Worm (Caenorhabditis elegans) whole organism, L2 larva: ENCODE measurements around the gene egl-38.
A peak's percentile ranks its signal among the peaks of the same experiment; 100 is the strongest.

Experiments used
- C34F6.9 ChIP-seq: fragments of 150-350 bp; optimal IDR thresholded peaks from 2 replicates; lab custom pipeline; 2014; ENCODE audit warnings: missing biosample characterization, missing genetic modification characterization
- F13H6.1 ChIP-seq: sonication (generic microtip); optimal IDR thresholded peaks from 2 replicates; lab custom pipeline; 2016; ENCODE audit warnings: missing genetic modification characterization, missing compliant biosample characterization
- R02D3.7 ChIP-seq: fragments of 150-350 bp; optimal IDR thresholded peaks from 2 replicates; lab custom pipeline; 2014; ENCODE audit warnings: missing biosample characterization, missing genetic modification characterization
- Y55F3AM.14 ChIP-seq: fragments of 200-800 bp; sonication (Bioruptor generic); optimal IDR thresholded peaks from 2 replicates; lab custom pipeline; 2018; ENCODE audit warnings: mild to moderate bottlenecking, missing genetic modification characterization, missing compliant biosample characterization
- ZK546.5 ChIP-seq: sonication (generic microtip); optimal IDR thresholded peaks from 2 replicates; lab custom pipeline; 2017; ENCODE audit warnings: missing biosample characterization, missing genetic modification characterization
- aly-2 ChIP-seq: fragments of 150-350 bp; optimal IDR thresholded peaks from 2 replicates; lab custom pipeline; 2014; ENCODE audit warnings: missing biosample characterization, missing genetic modification characterization
- ama-1 ChIP-seq: fragments of 150-350 bp; optimal IDR thresholded peaks from 2 replicates; lab custom pipeline; 2018; ENCODE audit warnings: inconsistent platforms
- blmp-1 ChIP-seq: sonication (generic microtip); optimal IDR thresholded peaks from 2 replicates; lab custom pipeline; 2017; ENCODE audit warnings: missing genetic modification characterization, mild to moderate bottlenecking, missing compliant biosample characterization, antibody characterized with exemption, moderate library complexity; ENCODE audit not compliant: insufficient read depth
- ceh-16 ChIP-seq: fragments of 150-350 bp; optimal IDR thresholded peaks from 2 replicates; lab custom pipeline; 2014; ENCODE audit warnings: missing biosample characterization, missing genetic modification characterization
- ceh-82 ChIP-seq: fragments of 150-350 bp; optimal IDR thresholded peaks from 2 replicates; lab custom pipeline; 2014; ENCODE audit warnings: missing biosample characterization, missing genetic modification characterization
- egl-27 ChIP-seq: sonication (generic microtip); optimal IDR thresholded peaks from 3 replicates; lab custom pipeline; 2017; ENCODE audit warnings: missing biosample characterization, missing genetic modification reagents, missing genetic modification characterization
- fos-1 ChIP-seq: fragments of 150-350 bp; optimal IDR thresholded peaks from 2 replicates; lab custom pipeline; 2014; ENCODE audit warnings: missing biosample characterization, missing genetic modification characterization
- gmeb-1 ChIP-seq: fragments of 150-350 bp; optimal IDR thresholded peaks from 2 replicates; lab custom pipeline; 2014; ENCODE audit warnings: missing biosample characterization, missing genetic modification characterization
- lin-11 ChIP-seq: fragments of 150-350 bp; sonication (generic microtip); optimal IDR thresholded peaks from 2 replicates; lab custom pipeline; 2014; ENCODE audit warnings: missing biosample characterization, missing genetic modification characterization, inconsistent platforms, mixed read lengths
- lin-13 ChIP-seq: fragments of 150-350 bp; optimal IDR thresholded peaks from 2 replicates; lab custom pipeline; 2014; ENCODE audit warnings: missing biosample characterization, missing genetic modification reagents, missing genetic modification characterization
- lin-39 ChIP-seq: fragments of 150-350 bp; optimal IDR thresholded peaks from 2 replicates; lab custom pipeline; 2014; ENCODE audit warnings: missing biosample characterization, missing genetic modification reagents, missing genetic modification characterization
- lsy-2 ChIP-seq, 2 experiments: fragments of 150-350 bp in 1 of 2; sonication (generic microtip) in 1 of 2; optimal IDR thresholded peaks; 2 replicates each; lab custom pipeline; 2014 to 2017; ENCODE audit warnings: missing biosample characterization in 2 of 2, missing genetic modification characterization in 2 of 2
- mab-5 ChIP-seq: fragments of 150-350 bp; optimal IDR thresholded peaks from 2 replicates; lab custom pipeline; 2014; ENCODE audit warnings: missing biosample characterization, missing genetic modification characterization
- mbf-1 ChIP-seq: sonication (generic microtip); optimal IDR thresholded peaks from 2 replicates; lab custom pipeline; 2017; ENCODE audit warnings: missing biosample characterization, missing genetic modification characterization
- mdl-1 ChIP-seq, 2 experiments: fragments of 150-350 bp in 1 of 2; sonication (generic microtip) in 1 of 2; optimal IDR thresholded peaks; 2 replicates each; lab custom pipeline; 2017; ENCODE audit warnings: missing biosample characterization in 2 of 2, missing genetic modification characterization in 2 of 2
- nhr-10 ChIP-seq: sonication (generic microtip); optimal IDR thresholded peaks from 2 replicates; lab custom pipeline; 2017; ENCODE audit warnings: missing biosample characterization, missing genetic modification characterization
- nhr-12 ChIP-seq: fragments of 150-350 bp; optimal IDR thresholded peaks from 2 replicates; lab custom pipeline; 2014; ENCODE audit warnings: missing biosample characterization, missing genetic modification characterization
- nhr-129 ChIP-seq: fragments of 150-350 bp; optimal IDR thresholded peaks from 2 replicates; lab custom pipeline; 2014; ENCODE audit warnings: missing biosample characterization, missing genetic modification characterization
- nhr-21 ChIP-seq: fragments of 150-350 bp; optimal IDR thresholded peaks from 2 replicates; lab custom pipeline; 2014; ENCODE audit warnings: missing biosample characterization, missing genetic modification characterization
- nhr-23 ChIP-seq: fragments of 150-350 bp; optimal IDR thresholded peaks from 2 replicates; lab custom pipeline; 2014; ENCODE audit warnings: missing biosample characterization, missing genetic modification reagents, missing genetic modification characterization
- nhr-25 ChIP-seq: fragments of 150-350 bp; sonication (generic microtip); optimal IDR thresholded peaks from 3 replicates; lab custom pipeline; 2014; ENCODE audit warnings: missing biosample characterization, missing genetic modification characterization
- peb-1 ChIP-seq: fragments of 150-350 bp; optimal IDR thresholded peaks from 2 replicates; lab custom pipeline; 2014; ENCODE audit warnings: missing biosample characterization, missing genetic modification characterization
- sem-4 ChIP-seq: fragments of 150-350 bp; optimal IDR thresholded peaks from 2 replicates; lab custom pipeline; 2014; ENCODE audit warnings: missing biosample characterization, missing genetic modification reagents, missing genetic modification characterization
- skn-1 ChIP-seq: sonication (generic microtip); optimal IDR thresholded peaks from 2 replicates; lab custom pipeline; 2017; ENCODE audit warnings: missing biosample characterization, missing genetic modification characterization
- snpc-4 ChIP-seq: fragments of 150-350 bp; optimal IDR thresholded peaks from 2 replicates; lab custom pipeline; 2014; ENCODE audit warnings: missing biosample characterization, missing genetic modification characterization
- unc-39 ChIP-seq: fragments of 150-350 bp; optimal IDR thresholded peaks from 2 replicates; lab custom pipeline; 2014; ENCODE audit warnings: missing biosample characterization, missing genetic modification characterization
- unc-55 ChIP-seq: fragments of 150-350 bp; sonication (generic microtip); optimal IDR thresholded peaks from 3 replicates; lab custom pipeline; 2014; ENCODE audit warnings: missing biosample characterization, missing genetic modification reagents, missing genetic modification characterization
- zag-1 ChIP-seq: fragments of 150-350 bp; optimal IDR thresholded peaks from 2 replicates; lab custom pipeline; 2014; ENCODE audit warnings: missing biosample characterization, missing genetic modification characterization
- ztf-1 ChIP-seq: fragments of 200-800 bp; sonication (Bioruptor generic); conservative IDR thresholded peaks from 2 replicates; pipeline ENCODE4 v1.3.6; 2022; ENCODE audit warnings: missing genetic modification characterization, missing compliant biosample characterization
- ztf-11 ChIP-seq: sonication (generic microtip); optimal IDR thresholded peaks from 2 replicates; lab custom pipeline; 2017; ENCODE audit warnings: missing biosample characterization, missing genetic modification characterization
- ztf-4 ChIP-seq: fragments of 150-350 bp; optimal IDR thresholded peaks from 2 replicates; lab custom pipeline; 2014; ENCODE audit warnings: missing biosample characterization, missing genetic modification characterization

egl-38 gene

DNA sequence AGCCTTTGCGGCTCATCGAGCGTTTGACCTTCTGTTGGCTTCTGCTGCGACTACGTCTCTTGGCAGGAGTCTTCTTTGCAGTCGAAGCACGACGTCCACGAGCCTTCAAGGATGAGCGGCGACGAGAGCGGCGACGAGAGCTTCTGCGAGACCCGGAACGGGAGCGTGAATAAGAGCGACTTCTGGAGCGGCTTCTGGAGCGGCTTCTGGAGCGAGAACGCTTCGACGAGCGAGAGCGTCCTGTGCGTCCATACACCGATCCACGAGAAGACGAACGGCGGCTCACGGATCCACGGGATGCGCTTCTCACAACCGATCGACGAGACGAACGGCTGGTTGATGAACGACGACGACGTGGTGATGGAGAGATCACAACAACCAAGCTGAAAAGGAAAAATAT, 553 bp upstream of the egl-38 start:
- TF ChIP-seq blmp-1 (tag; lab: Kevin White, UChicago) (no peak), ZK546.5 (tag; lab: Kevin White, UChicago) (no peak), sem-4 (no peak), unc-55 (GFP tag; lab: Kevin White, UChicago) (no peak), mab-5 (no peak), F13H6.1 (tag; lab: Kevin White, UChicago) (no peak), nhr-25 (tag; lab: Kevin White, UChicago) (no peak), gmeb-1 (tag; lab: Kevin White, UChicago) (no peak), nhr-12 (no peak), nhr-129 (tag; lab: Kevin White, UChicago) (no peak), Y55F3AM.14 (no peak), unc-39 (no peak), nhr-23 (tag; lab: Kevin White, UChicago) (no peak), lsy-2 (tag; optimal IDR thresholded peaks at IDR 0.05; lab: Kevin White, UChicago) (no peak), lin-11 (tag; lab: Kevin White, UChicago) (no peak), egl-27 (tag; lab: Kevin White, UChicago) (no peak), ceh-16 (tag; lab: Kevin White, UChicago) (no peak), ceh-82 (tag; lab: Kevin White, UChicago) (no peak), lin-39 (tag; lab: Kevin White, UChicago) (no peak)

DNA sequence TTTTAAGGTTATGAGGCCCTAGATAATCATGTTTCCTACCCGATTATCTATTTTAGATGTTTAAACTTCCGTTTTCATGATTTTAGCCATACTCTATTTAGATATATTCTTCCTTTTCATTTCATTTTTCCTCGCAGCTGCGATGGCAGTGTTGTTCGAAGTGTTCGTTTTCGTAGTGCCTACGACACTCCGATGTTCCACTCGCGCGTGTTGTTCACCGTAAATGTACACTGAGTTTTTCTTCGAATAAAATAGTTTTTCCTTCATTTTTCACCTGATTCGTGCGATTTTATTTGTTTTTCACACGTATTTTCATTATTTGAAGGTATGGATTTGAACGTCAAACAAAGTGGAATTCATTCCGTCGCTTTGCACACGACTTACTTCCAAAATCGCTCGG, 13.4 kb downstream of the egl-38 start, which contains the start of gene dis-3:
TSS of gene dis-3 (plus strand) at position 322 of the 400 bp plus-strand sequence.
- TF ChIP-seq skn-1 (tag; lab: Kevin White, UChicago) (no peak), R02D3.7 (peak; percentile 55)

DNA sequence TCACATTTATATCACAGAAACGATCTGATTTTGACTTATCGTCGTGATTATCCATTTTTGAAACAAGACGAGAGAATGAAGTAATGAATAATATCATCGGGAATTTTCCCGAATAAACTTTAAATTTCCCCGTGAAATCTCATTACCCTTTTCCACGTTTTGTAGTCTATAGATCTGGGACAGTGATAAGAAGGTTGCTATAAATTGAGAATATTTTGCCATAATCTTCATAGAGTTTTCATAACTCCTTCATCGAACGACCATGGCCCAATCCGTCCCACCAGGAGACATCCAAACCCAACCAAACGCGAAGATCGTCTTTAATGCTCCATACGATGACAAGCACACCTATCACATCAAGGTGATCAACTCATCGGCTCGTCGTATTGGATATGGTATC, 15.1 kb downstream of the egl-38 start, which contains the start of the genes C04G2.5 and msp-36:
TSS of gene C04G2.5 (minus strand) at position 101 of the 400 bp plus-strand sequence.
TSS of gene msp-36 (plus strand) at position 263 of the 400 bp plus-strand sequence.
- no peak for TF ChIP-seq R02D3.7
- TF ChIP-seq C34F6.9: no peak
- TF ChIP-seq ztf-11 (tag; lab: Kevin White, UChicago): no peak
- no peak for TF ChIP-seq ztf-4 (tag; lab: Kevin White, UChicago)
- TF ChIP-seq, all 48 proteins: peak for 0

DNA sequence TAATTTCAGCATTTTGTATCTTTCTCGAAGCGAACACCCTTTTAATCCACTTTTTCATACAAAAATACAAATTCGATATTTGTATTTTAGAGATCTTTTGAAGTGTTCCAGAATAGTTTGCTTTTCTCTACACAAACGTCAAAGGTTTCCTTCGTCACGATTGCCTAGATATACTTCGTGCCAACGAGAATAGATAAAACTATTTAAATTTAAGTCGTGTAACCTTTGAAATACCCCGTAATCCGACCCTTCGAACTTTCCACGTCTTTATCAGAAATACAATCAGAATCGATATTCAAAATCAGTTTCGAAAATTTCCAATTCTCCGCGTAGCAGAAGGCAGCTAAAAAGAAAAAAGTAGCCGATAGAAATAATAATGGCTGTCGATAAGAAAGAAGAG, 20.0 kb downstream of the egl-38 start, which contains the start of gene ttbk-5:
TSS of gene ttbk-5 (plus strand) at position 301 of the 400 bp plus-strand sequence.
- no peak for TF ChIP-seq mab-5
- no peak for TF ChIP-seq ztf-4 (tag; lab: Kevin White, UChicago)
- TF ChIP-seq ceh-16 (tag; lab: Kevin White, UChicago): no peak
- TF ChIP-seq peb-1 (tag; lab: Kevin White, UChicago): no peak

DNA sequence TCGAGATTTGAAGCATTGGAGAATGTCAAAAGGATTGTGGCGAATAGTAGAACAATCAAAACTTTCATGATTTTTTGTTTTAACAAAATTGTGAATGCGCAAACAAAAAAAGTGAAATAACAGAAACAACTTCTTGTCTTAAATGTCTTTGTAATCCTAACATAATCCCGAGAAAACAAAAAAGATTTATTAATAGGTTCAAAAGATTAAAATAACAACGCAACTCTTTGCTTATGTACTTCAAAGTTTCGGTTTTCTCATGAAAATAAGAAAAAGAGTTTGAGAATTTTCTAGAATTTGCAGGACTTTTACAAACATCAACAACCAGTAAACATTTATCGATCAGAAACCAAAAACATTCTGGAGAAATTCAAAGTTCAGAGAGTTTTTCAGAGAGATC, 20.5 kb downstream of the egl-38 start, which contains the start of gene ttr-39:
TSS of gene ttr-39 (minus strand) at position 101 of the 400 bp plus-strand sequence.
- TF ChIP-seq mdl-1 (tag; optimal IDR thresholded peaks at IDR 0.05; lab: Kevin White, UChicago) (no peak), zag-1 (tag; lab: Kevin White, UChicago) (no peak), Y55F3AM.14 (no peak), mbf-1 (tag; lab: Kevin White, UChicago) (no peak), aly-2 (tag; lab: Kevin White, UChicago) (no peak), lin-13 (GFP tag; lab: Kevin White, UChicago) (no peak), nhr-23 (tag; lab: Kevin White, UChicago) (no peak), nhr-21 (tag; lab: Kevin White, UChicago) (no peak), mab-5 (no peak), ztf-1 (GFP tag; lab: Robert Waterston, UW) (no peak), nhr-12 (no peak), lsy-2 (tag; optimal IDR thresholded peaks at IDR 0.05; lab: Kevin White, UChicago) (no peak), snpc-4 (tag; lab: Kevin White, UChicago) (no peak), ama-1 (no peak), nhr-10 (no peak), fos-1 (tag; lab: Kevin White, UChicago) (no peak), blmp-1 (tag; lab: Kevin White, UChicago) (no peak)
